Worm (Caenorhabditis elegans): ENCODE results near the gene W01A11.1.

DNA sequence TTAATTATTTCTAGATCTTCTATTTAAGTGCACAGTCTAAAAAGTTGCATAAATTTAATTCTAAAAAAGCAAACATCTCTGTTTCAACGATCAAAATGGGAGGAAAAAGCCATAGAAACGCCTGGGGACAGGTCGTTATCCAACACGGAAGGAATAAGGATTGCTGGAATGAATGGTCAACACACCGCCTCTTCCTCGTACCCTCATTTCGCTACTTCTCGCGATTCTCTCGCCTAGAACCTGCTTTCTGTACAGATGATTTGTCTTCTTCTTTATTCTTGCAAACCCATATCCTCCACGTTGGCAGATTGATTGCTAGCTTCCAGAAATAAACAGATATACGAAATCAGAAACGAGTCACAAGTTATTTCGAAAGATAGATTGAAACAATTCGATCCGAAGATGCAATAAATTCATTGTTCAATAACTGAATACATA, 15.9 kb downstream of the W01A11.1 start, which contains the start of gene dpy-11:
- TF ChIP-seq mab-5 (tag; optimal IDR thresholded peaks at IDR 0.05) (peak; percentile 17), ztf-4 (tag; optimal IDR thresholded peaks at IDR 0.05) (peak; percentile 64), aly-2 (tag; optimal IDR thresholded peaks at IDR 0.05) (no peak), mbf-1 (tag; optimal IDR thresholded peaks at IDR 0.05) (no peak), snpc-4 (tag; optimal IDR thresholded peaks at IDR 0.05) (no peak), ama-1 (optimal IDR thresholded peaks at IDR 0.05) (peak; percentile 96), blmp-1 (tag; optimal IDR thresholded peaks at IDR 0.05; ENCODE audit: insufficient read depth) (peak; percentile 37)
